Fruit fly (Drosophila melanogaster) whole organism, prepupa: Measurements from ENCODE around the gene Klc.

Source experiments
- Blimp-1 ChIP-seq: fragments of 200-800 bp; sonication (Bioruptor generic); optimal IDR thresholded peaks from 3 replicates; lab custom pipeline; 2017; ENCODE audit warnings: missing biosample characterization, missing genetic modification characterization, mild to moderate bottlenecking, moderate library complexity, missing genetic modification reagents
- CG10631 ChIP-seq: fragments of 200-800 bp; sonication (Bioruptor generic); optimal IDR thresholded peaks from 2 replicates; lab custom pipeline; 2016; ENCODE audit warnings: missing biosample characterization, missing genetic modification characterization
- CG11762 ChIP-seq: fragments of 200-800 bp; sonication (Bioruptor generic); optimal IDR thresholded peaks from 3 replicates; lab custom pipeline; 2016; ENCODE audit warnings: missing biosample characterization, missing genetic modification characterization; ENCODE audit not compliant: insufficient read depth
- CG11902 ChIP-seq: fragments of 200-800 bp; sonication (Bioruptor generic); optimal IDR thresholded peaks from 3 replicates; lab custom pipeline; 2016; ENCODE audit warnings: missing biosample characterization, missing genetic modification characterization
- CG15336 ChIP-seq: fragments of 200-800 bp; sonication (Bioruptor generic); IDR thresholded peaks from 2 replicates; pipeline ENCODE4 v1.3.6; 2022; ENCODE audit warnings: missing biosample characterization, missing genetic modification characterization
- CG1621 ChIP-seq: fragments of 200-800 bp; sonication (Bioruptor generic); optimal IDR thresholded peaks from 3 replicates; lab custom pipeline; 2018; ENCODE audit warnings: missing biosample characterization, mild to moderate bottlenecking, missing genetic modification characterization
- CG3032 ChIP-seq: fragments of 200-800 bp; optimal IDR thresholded peaks from 2 replicates; lab custom pipeline; 2019; ENCODE audit warnings: missing biosample characterization, mild to moderate bottlenecking, missing genetic modification characterization, moderate library complexity
- CG31627 ChIP-seq: fragments of 200-800 bp; sonication (Bioruptor generic); optimal IDR thresholded peaks from 3 replicates; lab custom pipeline; 2016; ENCODE audit warnings: missing biosample characterization, missing genetic modification characterization
- CG32006 ChIP-seq: fragments of 200-800 bp; sonication (Bioruptor generic); optimal IDR thresholded peaks from 3 replicates; lab custom pipeline; 2017; ENCODE audit warnings: missing biosample characterization, mild to moderate bottlenecking, missing genetic modification characterization
- CG6163 ChIP-seq: fragments of 200-800 bp; sonication (Bioruptor generic); IDR thresholded peaks from 3 replicates; pipeline ENCODE4 v1.3.6; 2022; ENCODE audit warnings: missing biosample characterization, missing genetic modification characterization
- CG6276 ChIP-seq: fragments of 200-800 bp; sonication (Bioruptor generic); optimal IDR thresholded peaks from 2 replicates; lab custom pipeline; 2017; ENCODE audit warnings: missing biosample characterization, mild to moderate bottlenecking, missing genetic modification characterization
- CG6792 ChIP-seq: fragments of 200-800 bp; sonication (Bioruptor generic); optimal IDR thresholded peaks from 3 replicates; lab custom pipeline; 2016; ENCODE audit warnings: missing biosample characterization, missing genetic modification characterization
- CG6854 ChIP-seq: fragments of 200-800 bp; sonication (Bioruptor generic); optimal IDR thresholded peaks from 2 replicates; lab custom pipeline; 2017; ENCODE audit warnings: missing biosample characterization, mild to moderate bottlenecking, missing genetic modification characterization
- CG7368 ChIP-seq: fragments of 200-800 bp; sonication (Bioruptor generic); optimal IDR thresholded peaks from 3 replicates; lab custom pipeline; 2016; ENCODE audit warnings: missing biosample characterization, missing genetic modification characterization
- CG8119 ChIP-seq: fragments of 200-800 bp; sonication (Bioruptor generic); IDR thresholded peaks from 3 replicates; pipeline ENCODE4 v1.3.6; 2022; ENCODE audit warnings: missing biosample characterization, missing genetic modification characterization
- CG8319 ChIP-seq: fragments of 200-800 bp; sonication (Bioruptor generic); optimal IDR thresholded peaks from 3 replicates; lab custom pipeline; 2016; ENCODE audit warnings: missing biosample characterization, missing genetic modification characterization
- CG9139 ChIP-seq: fragments of 200-800 bp; sonication (Bioruptor generic); optimal IDR thresholded peaks from 3 replicates; lab custom pipeline; 2017; ENCODE audit warnings: missing biosample characterization, mild to moderate bottlenecking, missing genetic modification characterization
- Eip75B ChIP-seq: fragments of 200-800 bp; sonication (Bioruptor generic); optimal IDR thresholded peaks from 3 replicates; lab custom pipeline; 2016; ENCODE audit warnings: missing biosample characterization, missing genetic modification characterization
- Ets21C ChIP-seq: fragments of 200-800 bp; sonication (Bioruptor generic); optimal IDR thresholded peaks from 3 replicates; lab custom pipeline; 2016; ENCODE audit warnings: missing biosample characterization, missing genetic modification characterization
- Ets96B ChIP-seq: fragments of 200-800 bp; optimal IDR thresholded peaks from 2 replicates; lab custom pipeline; 2019; ENCODE audit warnings: missing biosample characterization, mild to moderate bottlenecking, missing genetic modification characterization, moderate library complexity
- Gug ChIP-seq: fragments of 200-800 bp; sonication (Bioruptor generic); IDR thresholded peaks from 2 replicates; pipeline ENCODE4 v1.3.6; 2022; ENCODE audit warnings: missing biosample characterization, missing genetic modification characterization
- Hr38 ChIP-seq: sonication (Bioruptor generic); optimal IDR thresholded peaks from 2 replicates; lab custom pipeline; 2016; ENCODE audit warnings: missing biosample characterization, missing genetic modification characterization
- Hr39 ChIP-seq: fragments of 200-800 bp; sonication (Bioruptor generic); optimal IDR thresholded peaks from 2 replicates; lab custom pipeline; 2016; ENCODE audit warnings: missing biosample characterization, missing genetic modification characterization
- Met ChIP-seq: fragments of 200-800 bp; sonication (Bioruptor generic); optimal IDR thresholded peaks from 3 replicates; lab custom pipeline; 2016; ENCODE audit warnings: missing biosample characterization, missing genetic modification characterization
- OdsH ChIP-seq: fragments of 200-800 bp; sonication (Bioruptor generic); optimal IDR thresholded peaks from 3 replicates; lab custom pipeline; 2016; ENCODE audit warnings: missing biosample characterization, missing genetic modification characterization
- Sox102F ChIP-seq: fragments of 200-800 bp; sonication (Bioruptor generic); optimal IDR thresholded peaks from 2 replicates; lab custom pipeline; 2016; ENCODE audit warnings: missing biosample characterization, mild to moderate bottlenecking, missing genetic modification characterization
- Sox14 ChIP-seq: fragments of 200-800 bp; sonication (Bioruptor generic); optimal IDR thresholded peaks from 3 replicates; lab custom pipeline; 2016; ENCODE audit warnings: missing biosample characterization, missing genetic modification characterization
- Sox15 ChIP-seq: fragments of 200-800 bp; sonication (Bioruptor generic); optimal IDR thresholded peaks from 3 replicates; lab custom pipeline; 2016; ENCODE audit warnings: missing biosample characterization, missing genetic modification characterization
- achi ChIP-seq: fragments of 200-800 bp; sonication (Bioruptor generic); optimal IDR thresholded peaks from 3 replicates; lab custom pipeline; 2016; ENCODE audit warnings: missing biosample characterization, missing genetic modification characterization
- acj6 ChIP-seq: fragments of 200-800 bp; sonication (Bioruptor generic); optimal IDR thresholded peaks from 3 replicates; lab custom pipeline; 2016; ENCODE audit warnings: missing biosample characterization, missing genetic modification characterization
- cyc ChIP-seq: fragments of 200-800 bp; sonication (Bioruptor generic); optimal IDR thresholded peaks from 3 replicates; lab custom pipeline; 2016; ENCODE audit warnings: missing biosample characterization, missing genetic modification characterization
- dac ChIP-seq: fragments of 200-800 bp; sonication (Bioruptor generic); optimal IDR thresholded peaks from 2 replicates; lab custom pipeline; 2017; ENCODE audit warnings: missing biosample characterization, mild to moderate bottlenecking, missing genetic modification characterization
- dsx ChIP-seq: fragments of 200-800 bp; optimal IDR thresholded peaks from 3 replicates; lab custom pipeline; 2019; ENCODE audit warnings: missing biosample characterization, mild to moderate bottlenecking, missing genetic modification characterization, moderate library complexity; ENCODE audit not compliant: poor library complexity, severe bottlenecking
- esn ChIP-seq: fragments of 200-800 bp; sonication (Bioruptor generic); optimal IDR thresholded peaks from 2 replicates; lab custom pipeline; 2016; ENCODE audit warnings: missing biosample characterization, mild to moderate bottlenecking, missing genetic modification characterization, moderate library complexity
- fd59A ChIP-seq: fragments of 200-800 bp; sonication (Bioruptor generic); optimal IDR thresholded peaks from 2 replicates; lab custom pipeline; 2017; ENCODE audit warnings: missing biosample characterization, mild to moderate bottlenecking, missing genetic modification characterization, missing genetic modification reagents
- fd85E ChIP-seq: fragments of 200-800 bp; sonication (Bioruptor generic); optimal IDR thresholded peaks from 3 replicates; lab custom pipeline; 2016; ENCODE audit warnings: missing biosample characterization, missing genetic modification characterization
- fkh ChIP-seq: fragments of 200-800 bp; sonication (Bioruptor generic); optimal IDR thresholded peaks from 3 replicates; lab custom pipeline; 2017; ENCODE audit warnings: missing biosample characterization, mild to moderate bottlenecking, missing genetic modification characterization, moderate library complexity
- net ChIP-seq: fragments of 200-800 bp; sonication (Bioruptor generic); optimal IDR thresholded peaks from 3 replicates; lab custom pipeline; 2016; ENCODE audit warnings: missing biosample characterization, missing genetic modification characterization
- pdm3 ChIP-seq: fragments of 200-800 bp; sonication (Bioruptor generic); optimal IDR thresholded peaks from 3 replicates; lab custom pipeline; 2016; ENCODE audit warnings: missing biosample characterization, missing genetic modification characterization
- salr ChIP-seq, 2 experiments: fragments of 200-800 bp; sonication (Bioruptor generic); optimal IDR thresholded peaks; 3 replicates each; lab custom pipeline; 2016 to 2018; ENCODE audit warnings: missing biosample characterization in 2 of 2, missing genetic modification characterization in 2 of 2, mild to moderate bottlenecking in 1 of 2
- spab ChIP-seq: fragments of 200-800 bp; sonication (Bioruptor generic); optimal IDR thresholded peaks from 2 replicates; lab custom pipeline; 2017; ENCODE audit warnings: missing biosample characterization, mild to moderate bottlenecking, missing genetic modification characterization, missing genetic modification reagents
- svp ChIP-seq: fragments of 200-800 bp; sonication (Bioruptor generic); peaks from one replicate; lab custom pipeline; 2016; ENCODE audit warnings: missing biosample characterization, missing genetic modification characterization
- topi ChIP-seq: fragments of 200-800 bp; sonication (Bioruptor generic); optimal IDR thresholded peaks from 3 replicates; lab custom pipeline; 2016; ENCODE audit warnings: missing biosample characterization, missing genetic modification characterization
- vri ChIP-seq: fragments of 200-800 bp; sonication (Bioruptor generic); optimal IDR thresholded peaks from 3 replicates; lab custom pipeline; 2016; ENCODE audit warnings: missing biosample characterization, mild to moderate bottlenecking, missing genetic modification characterization

Gene Klc

DNA sequence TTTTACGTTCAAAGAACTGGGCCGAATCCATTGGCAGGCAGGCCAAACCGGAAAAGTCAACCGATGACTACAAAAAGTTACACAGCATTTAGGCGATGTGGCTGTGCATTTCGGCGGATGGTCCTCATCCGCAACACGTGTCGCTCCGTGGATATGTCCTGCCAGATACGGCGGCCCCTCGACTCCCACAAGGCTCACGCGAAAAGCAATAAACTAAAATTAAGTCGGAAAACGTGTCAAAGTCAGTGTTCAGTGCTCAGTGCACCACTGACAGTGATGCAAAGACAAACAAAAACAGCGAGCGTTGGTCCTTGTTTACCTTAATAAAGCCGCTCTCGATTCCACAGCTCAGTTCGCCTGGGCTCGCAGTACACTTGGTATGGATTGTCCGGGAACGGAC, 20.3 kb downstream of the Klc start:
- TF ChIP-seq CG8119 (GFP tag; lab: Robert Waterston, UW) (no peak), Gug (GFP tag; lab: Robert Waterston, UW) (no peak), fd59A (GFP tag; lab: Kevin White, UChicago) (no peak), pdm3 (GFP tag; lab: Kevin White, UChicago) (no peak), fd85E (GFP tag; lab: Kevin White, UChicago) (no peak), Ets96B (tag; lab: Kevin White, UChicago) (no peak), Sox14 (no peak), Sox15 (no peak), dac (GFP tag; lab: Kevin White, UChicago) (no peak), salr (GFP tag; optimal IDR thresholded peaks at IDR 0.05; lab: Kevin White, UChicago) (no peak), CG6792 (no peak), topi (GFP tag; lab: Kevin White, UChicago) (no peak), CG10631 (GFP tag; lab: Kevin White, UChicago) (no peak), CG6854 (GFP tag; lab: Kevin White, UChicago) (no peak)

DNA sequence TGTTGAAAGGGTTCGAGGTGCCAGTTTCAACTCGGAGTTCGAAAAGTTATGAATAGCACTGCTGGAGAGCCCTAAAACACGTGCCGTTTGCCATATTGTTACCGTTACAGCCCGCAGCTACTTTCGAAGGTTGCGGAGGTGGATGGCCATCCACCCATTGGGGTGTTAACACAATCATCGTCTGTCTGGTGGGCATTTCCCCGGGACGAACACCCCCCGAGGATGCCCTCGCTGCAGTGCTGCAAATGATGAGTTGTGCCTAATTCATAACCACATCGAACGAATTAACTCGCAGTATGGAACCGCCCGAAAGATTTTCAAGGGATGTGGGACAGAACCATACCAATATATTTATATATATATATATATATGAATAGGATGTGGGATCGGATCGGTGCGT, 22.6 kb downstream of the Klc start:
- TF ChIP-seq Gug (GFP tag; lab: Robert Waterston, UW), result no peak
- TF ChIP-seq dsx, result no peak
- no peak for TF ChIP-seq OdsH (GFP tag; lab: Kevin White, UChicago)
- no peak for TF ChIP-seq CG1621 (tag; lab: Kevin White, UChicago)
- no peak for TF ChIP-seq CG6792
- no peak for TF ChIP-seq acj6
- no peak for TF ChIP-seq CG6163 (GFP tag; lab: Robert Waterston, UW)
- no peak for TF ChIP-seq Met (GFP tag; lab: Kevin White, UChicago)
- TF ChIP-seq topi (GFP tag; lab: Kevin White, UChicago), result no peak
- TF ChIP-seq CG31627 (GFP tag; lab: Kevin White, UChicago), result no peak
- TF ChIP-seq fkh (GFP tag; lab: Kevin White, UChicago), result no peak
- no peak for TF ChIP-seq CG6276 (GFP tag; lab: Kevin White, UChicago)
- TF ChIP-seq fd59A (GFP tag; lab: Kevin White, UChicago), result no peak
- no peak for TF ChIP-seq Hr39 (GFP tag; lab: Kevin White, UChicago)
- TF ChIP-seq Sox102F, result no peak
- TF ChIP-seq net (GFP tag; lab: Kevin White, UChicago), result no peak
- no peak for TF ChIP-seq fd85E (GFP tag; lab: Kevin White, UChicago)
- no peak for TF ChIP-seq vri (GFP tag; lab: Kevin White, UChicago)
- no peak for TF ChIP-seq pdm3 (GFP tag; lab: Kevin White, UChicago)
- no peak for TF ChIP-seq achi (GFP tag; lab: Kevin White, UChicago)

- TF ChIP-seq spab (GFP tag; lab: Kevin White, UChicago), result peak; percentile 24
- no peak for TF ChIP-seq fkh (GFP tag; lab: Kevin White, UChicago)
- no peak for TF ChIP-seq fd85E (GFP tag; lab: Kevin White, UChicago)
- TF ChIP-seq fd59A (GFP tag; lab: Kevin White, UChicago), result no peak
- TF ChIP-seq CG7368 (GFP tag; lab: Kevin White, UChicago), result peak; percentile 21
- peak; percentile 37 for TF ChIP-seq CG11762
- TF ChIP-seq cyc, result peak; percentile 53
- TF ChIP-seq Gug (GFP tag; lab: Robert Waterston, UW), result 0 out of 2 replicates have a peak, but pooled peaks have one; percentile 16
- TF ChIP-seq svp (GFP tag; lab: Kevin White, UChicago), result peak; percentile 79
- peak; percentile 13 for TF ChIP-seq acj6
- TF ChIP-seq pdm3 (GFP tag; lab: Kevin White, UChicago), result peak; percentile 10
- peak; percentile 31 for TF ChIP-seq CG3032 (tag; lab: Kevin White, UChicago)
- TF ChIP-seq Ets21C (GFP tag; lab: Kevin White, UChicago), result no peak
- TF ChIP-seq CG10631 (GFP tag; lab: Kevin White, UChicago), result peak; percentile 38
- TF ChIP-seq Blimp-1 (GFP tag; lab: Kevin White, UChicago), result no peak
- peak; percentile 43 for TF ChIP-seq Hr39 (GFP tag; lab: Kevin White, UChicago)
- TF ChIP-seq Hr38 (GFP tag; lab: Kevin White, UChicago), result no peak
- TF ChIP-seq Met (GFP tag; lab: Kevin White, UChicago), result peak; percentile 66
- TF ChIP-seq CG8319 (GFP tag; lab: Kevin White, UChicago), result no peak
- no peak for TF ChIP-seq dac (GFP tag; lab: Kevin White, UChicago)
- TF ChIP-seq achi (GFP tag; lab: Kevin White, UChicago), result peak; percentile 34
- peak; percentile 27 for TF ChIP-seq OdsH (GFP tag; lab: Kevin White, UChicago)
- peak; percentile 42 for TF ChIP-seq Sox14
- TF ChIP-seq Sox102F, result peak; percentile 50
- peak; percentile 60 for TF ChIP-seq esn (GFP tag; lab: Kevin White, UChicago)
- peak; percentile 71; the same call in 1 of the 3 replicates for TF ChIP-seq CG6163 (GFP tag; lab: Robert Waterston, UW)
- no peak for TF ChIP-seq CG9139 (GFP tag; lab: Kevin White, UChicago)
- TF ChIP-seq Eip75B (GFP tag; lab: Kevin White, UChicago), result peak; percentile 35
- TF ChIP-seq CG6792, result no peak
- peak; percentile 2 for TF ChIP-seq vri (GFP tag; lab: Kevin White, UChicago)
- no peak for TF ChIP-seq CG32006 (GFP tag; lab: Kevin White, UChicago)
- TF ChIP-seq CG6276 (GFP tag; lab: Kevin White, UChicago), result no peak
- TF ChIP-seq CG15336, result no peak
- no peak for TF ChIP-seq CG11902 (GFP tag; lab: Kevin White, UChicago)
Observed at dm6 chr3L:12725749-12726148, 24.1 kb downstream of the Klc start.
